Fruit fly (Drosophila melanogaster) whole organism: ENCODE results near the gene neo.

ENCODE experiments used
- CG8478 ChIP-seq: fragments of >200 bp; optimal IDR thresholded peaks from 2 replicates; lab custom pipeline; 2018; ENCODE audit warnings: inconsistent platforms
- Dll ChIP-seq: fragments of >200 bp; optimal IDR thresholded peaks from 2 replicates; lab custom pipeline; 2017
- pan ChIP-seq: fragments of >200 bp; optimal IDR thresholded peaks from 2 replicates; lab custom pipeline; 2017
- psq ChIP-seq: fragments of >200 bp; optimal IDR thresholded peaks from 2 replicates; lab custom pipeline; 2017
- usp ChIP-seq: fragments of >200 bp; optimal IDR thresholded peaks from 2 replicates; lab custom pipeline; 2017; ENCODE audit warnings: missing biosample characterization, missing genetic modification characterization, mixed read lengths

DNA sequence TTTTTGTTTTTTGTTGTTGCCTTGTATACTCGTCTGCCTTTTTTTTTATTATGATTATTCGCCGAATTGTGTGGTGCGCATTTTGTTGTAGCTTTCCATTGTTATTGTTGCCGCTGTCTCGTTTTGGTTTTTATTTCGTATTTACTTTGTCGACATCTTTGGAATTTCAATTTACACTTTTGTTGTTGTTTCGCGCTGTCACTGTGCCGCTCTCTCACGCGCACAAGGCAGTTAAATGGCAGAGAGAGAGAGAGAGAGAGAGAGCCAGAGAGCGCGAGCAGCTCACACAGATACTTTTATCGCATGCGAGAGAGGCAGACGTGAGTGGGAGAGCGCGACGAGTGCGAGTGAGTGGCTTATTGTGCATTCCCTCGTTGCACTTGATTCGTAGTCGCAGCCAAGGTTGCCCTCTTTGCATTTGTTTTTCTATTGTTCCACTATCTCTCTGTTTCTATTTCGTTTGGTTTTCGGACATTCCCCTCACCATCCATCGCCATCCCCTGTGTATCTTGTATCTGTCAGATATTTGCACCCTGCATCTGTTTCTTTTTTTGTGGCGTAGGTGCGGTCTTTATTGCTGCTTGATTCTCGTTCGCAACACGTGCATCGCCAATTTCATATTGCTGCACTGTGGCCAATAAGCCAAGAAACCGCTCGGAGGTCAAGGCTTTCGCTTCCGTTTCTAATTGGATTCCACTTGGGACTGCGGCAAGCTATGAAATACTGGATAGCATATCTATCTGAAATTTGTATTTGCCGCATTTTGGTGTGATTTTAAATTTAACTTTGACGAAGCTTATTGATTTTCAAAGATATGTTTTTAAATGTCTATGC lies 44.4 kb upstream of the neo start:
- TF ChIP-seq psq (no peak), Dll (peak; percentile 99), CG8478 (no peak), pan (no peak), usp (GFP tag; lab: Kevin White, UChicago) (no peak)
